Fruit fly (Drosophila melanogaster): ENCODE data around the gene Gr77a.

- TF ChIP-seq psq (optimal IDR thresholded peaks at IDR 0.05) (no peak), ttk (optimal IDR thresholded peaks at IDR 0.05) (no peak), h (optimal IDR thresholded peaks at IDR 0.05) (no peak), Sin3A (optimal IDR thresholded peaks at IDR 0.05) (no peak)
Observed at dm6 chr3L:20707217-20707616, 32.0 kb downstream of the Gr77a start.
